Worm (Caenorhabditis elegans) whole organism, L3 larva: ENCODE measurements around the gene C03B1.7.
A peak's percentile ranks its signal among the peaks of the same experiment; 100 is the strongest.

ENCODE experiments used
- R02D3.7 ChIP-seq: fragments of 150-350 bp; optimal IDR thresholded peaks from 2 replicates; lab custom pipeline; 2014; ENCODE audit warnings: missing biosample characterization, missing genetic modification characterization
- ZK546.5 ChIP-seq: sonication (generic microtip); optimal IDR thresholded peaks from 2 replicates; lab custom pipeline; 2017; ENCODE audit warnings: missing biosample characterization, missing genetic modification characterization
- aly-2 ChIP-seq: fragments of 150-350 bp; optimal IDR thresholded peaks from 2 replicates; lab custom pipeline; 2014; ENCODE audit warnings: missing biosample characterization, missing genetic modification characterization
- ama-1 ChIP-seq: fragments of 150-350 bp; optimal IDR thresholded peaks from 2 replicates; lab custom pipeline; 2018
- ceh-82 ChIP-seq: fragments of 150-350 bp; optimal IDR thresholded peaks from 2 replicates; lab custom pipeline; 2014; ENCODE audit warnings: missing biosample characterization, missing genetic modification characterization
- ceh-9 ChIP-seq: sonication (generic microtip); optimal IDR thresholded peaks from 2 replicates; lab custom pipeline; 2018; ENCODE audit warnings: missing biosample characterization, missing genetic modification characterization
- elt-1 ChIP-seq: fragments of 150-350 bp; optimal IDR thresholded peaks from 2 replicates; lab custom pipeline; 2014; ENCODE audit warnings: missing biosample characterization, missing genetic modification characterization
- elt-2 ChIP-seq: sonication (generic microtip); optimal IDR thresholded peaks from 2 replicates; lab custom pipeline; 2016; ENCODE audit warnings: missing genetic modification reagents, mild to moderate bottlenecking, missing genetic modification characterization, missing compliant biosample characterization
- elt-3 ChIP-seq, 3 experiments: fragments of 150-350 bp in 1 of 3; sonication (generic microtip) in 2 of 3; optimal IDR thresholded peaks; 2 replicates in 2 of 3; 4 replicates in 1 of 3; lab custom pipeline; 2014 to 2017; ENCODE audit warnings: missing biosample characterization in 3 of 3, missing genetic modification characterization in 3 of 3
- eor-1 ChIP-seq, 2 experiments: fragments of 150-350 bp; optimal IDR thresholded peaks; 2 replicates each; lab custom pipeline; 2014 to 2018; ENCODE audit warnings: missing biosample characterization in 2 of 2, missing genetic modification characterization in 2 of 2
- fkh-2 ChIP-seq: fragments of 150-350 bp; optimal IDR thresholded peaks from 2 replicates; lab custom pipeline; 2014; ENCODE audit warnings: missing biosample characterization, missing genetic modification reagents, missing genetic modification characterization
- fos-1 ChIP-seq: fragments of 150-350 bp; optimal IDR thresholded peaks from 2 replicates; lab custom pipeline; 2014; ENCODE audit warnings: missing biosample characterization, missing genetic modification characterization
- nfya-1 ChIP-seq: sonication (generic microtip); optimal IDR thresholded peaks from 2 replicates; lab custom pipeline; 2017; ENCODE audit warnings: missing genetic modification characterization, mild to moderate bottlenecking, missing compliant biosample characterization, antibody characterized with exemption, moderate library complexity; ENCODE audit not compliant: insufficient read depth
- nhr-11 ChIP-seq: fragments of 150-350 bp; optimal IDR thresholded peaks from 2 replicates; lab custom pipeline; 2014; ENCODE audit warnings: missing biosample characterization, missing genetic modification characterization
- nhr-12 ChIP-seq: fragments of 150-350 bp; optimal IDR thresholded peaks from 2 replicates; lab custom pipeline; 2014; ENCODE audit warnings: missing biosample characterization, missing genetic modification characterization
- nhr-23 ChIP-seq: fragments of 150-350 bp; optimal IDR thresholded peaks from 2 replicates; lab custom pipeline; 2014; ENCODE audit warnings: missing biosample characterization, missing genetic modification reagents, missing genetic modification characterization
- nhr-237 ChIP-seq: fragments of 150-350 bp; optimal IDR thresholded peaks from 2 replicates; lab custom pipeline; 2014; ENCODE audit warnings: missing biosample characterization, missing genetic modification characterization
- nhr-25 ChIP-seq: sonication (generic microtip); optimal IDR thresholded peaks from 2 replicates; lab custom pipeline; 2017; ENCODE audit warnings: missing biosample characterization, missing genetic modification characterization
- nhr-28 ChIP-seq: fragments of 150-350 bp; optimal IDR thresholded peaks from 2 replicates; lab custom pipeline; 2014; ENCODE audit warnings: missing biosample characterization, missing genetic modification characterization
- nhr-43 ChIP-seq: sonication (generic microtip); optimal IDR thresholded peaks from 2 replicates; lab custom pipeline; 2016; ENCODE audit warnings: mild to moderate bottlenecking, missing genetic modification characterization, missing compliant biosample characterization; ENCODE audit not compliant: poor library complexity, severe bottlenecking
- nhr-76 ChIP-seq: fragments of 150-350 bp; sonication (generic microtip); optimal IDR thresholded peaks from 5 replicates; lab custom pipeline; 2014; ENCODE audit warnings: missing biosample characterization, missing genetic modification characterization
- nhr-77 ChIP-seq: fragments of 150-350 bp; optimal IDR thresholded peaks from 2 replicates; lab custom pipeline; 2014; ENCODE audit warnings: missing biosample characterization, missing genetic modification characterization
- pha-4 ChIP-seq: fragments of 150-350 bp; optimal IDR thresholded peaks from 2 replicates; lab custom pipeline; 2014; ENCODE audit warnings: missing biosample characterization, missing genetic modification reagents, missing genetic modification characterization
- sea-2 ChIP-seq: fragments of 150-350 bp; sonication (generic microtip); optimal IDR thresholded peaks from 4 replicates; lab custom pipeline; 2014; ENCODE audit warnings: missing biosample characterization, missing genetic modification reagents, missing genetic modification characterization
- skn-1 ChIP-seq: fragments of 150-350 bp; optimal IDR thresholded peaks from 2 replicates; lab custom pipeline; 2014; ENCODE audit warnings: missing biosample characterization, missing genetic modification characterization
- snpc-4 ChIP-seq: fragments of 150-350 bp; optimal IDR thresholded peaks from 2 replicates; lab custom pipeline; 2014; ENCODE audit warnings: missing biosample characterization, missing genetic modification characterization
- zag-1 ChIP-seq: fragments of 150-350 bp; optimal IDR thresholded peaks from 2 replicates; lab custom pipeline; 2014; ENCODE audit warnings: missing biosample characterization, missing genetic modification characterization
- ztf-4 ChIP-seq: fragments of 150-350 bp; optimal IDR thresholded peaks from 2 replicates; lab custom pipeline; 2014; ENCODE audit warnings: missing biosample characterization, missing genetic modification characterization

Gene C03B1.7

ce11 chrX:6382930-6383329 lies 41.3 kb downstream of the C03B1.7 start:
- peak; percentile 86 for TF ChIP-seq nhr-25 (tag; lab: Kevin White, UChicago)
- TF ChIP-seq fos-1 (tag; lab: Kevin White, UChicago): no peak
- TF ChIP-seq ama-1 (lab: Kevin White, UChicago): no peak
- TF ChIP-seq nhr-237 (tag; lab: Kevin White, UChicago): no peak
- peak; percentile 85 for TF ChIP-seq elt-1 (tag; lab: Kevin White, UChicago)
- no peak for TF ChIP-seq ztf-4
- peak; percentile 4 for TF ChIP-seq nhr-23 (tag; lab: Kevin White, UChicago)

- no peak for TF ChIP-seq ZK546.5 (tag; lab: Kevin White, UChicago)
- TF ChIP-seq aly-2: no peak
- TF ChIP-seq elt-1 (tag; lab: Kevin White, UChicago): peak; percentile 55
These were observed 42.9 kb downstream of the C03B1.7 start for ce11 chrX:6384537-6384936.

- TF ChIP-seq sea-2 (GFP tag; lab: Kevin White, UChicago) (no peak), nfya-1 (tag; lab: Kevin White, UChicago) (no peak), nhr-76 (tag; lab: Kevin White, UChicago) (no peak), elt-3 (tag; optimal IDR thresholded peaks at IDR 0.05; lab: Kevin White, UChicago) (no peak), nhr-237 (tag; lab: Kevin White, UChicago) (no peak), nhr-12 (no peak), snpc-4 (tag; lab: Kevin White, UChicago) (no peak)
These were observed 43.6 kb downstream of the C03B1.7 start, which contains the start of gene igdb-3 for ce11 chrX:6385185-6385584. TSS of gene igdb-3 (plus strand) at chrX:6385485.

- no peak for TF ChIP-seq ama-1 (lab: Kevin White, UChicago)
- no peak for TF ChIP-seq aly-2
- TF ChIP-seq nhr-11 (tag; lab: Kevin White, UChicago): no peak
- TF ChIP-seq ceh-9: no peak
- no peak for TF ChIP-seq elt-3 (tag; optimal IDR thresholded peaks at IDR 0.05; lab: Kevin White, UChicago)
- no peak for TF ChIP-seq R02D3.7 (tag; lab: Kevin White, UChicago)
These were observed 47.0 kb downstream of the C03B1.7 start for ce11 chrX:6388639-6389038.

- TF ChIP-seq nhr-77 (tag; lab: Kevin White, UChicago) (no peak), eor-1 (tag; optimal IDR thresholded peaks at IDR 0.05; lab: Kevin White, UChicago) (no peak), nhr-43 (tag; lab: Kevin White, UChicago) (no peak), fkh-2 (no peak), nhr-28 (tag; lab: Kevin White, UChicago) (no peak), skn-1 (tag; lab: Kevin White, UChicago) (no peak), elt-2 (no peak), sea-2 (GFP tag; lab: Kevin White, UChicago) (no peak), nhr-12 (no peak), snpc-4 (tag; lab: Kevin White, UChicago) (no peak), pha-4 (tag; lab: Kevin White, UChicago) (no peak), R02D3.7 (tag; lab: Kevin White, UChicago) (no peak), ceh-82 (no peak), zag-1 (tag; lab: Kevin White, UChicago) (no peak)
These were observed 49.9 kb downstream of the C03B1.7 start, which contains the start of gene igcm-2 for ce11 chrX:6391491-6391890. TSS of gene igcm-2 (minus strand) at chrX:6391591.
